Fruit fly (Drosophila melanogaster) whole organism, wandering third instar larva: ENCODE measurements around the gene CG7950.
A peak's percentile ranks its signal among the peaks of the same experiment; 100 is the strongest.

ENCODE experiments used
- Dfd ChIP-seq: fragments of >200 bp; optimal IDR thresholded peaks from 2 replicates; lab custom pipeline; 2017; ENCODE audit warnings: missing biosample characterization, missing genetic modification characterization
- HLH106 ChIP-seq: fragments of 200-800 bp; optimal IDR thresholded peaks from 3 replicates; lab custom pipeline; 2019; ENCODE audit warnings: missing biosample characterization, mild to moderate bottlenecking, missing genetic modification characterization, moderate library complexity
- Hr78 ChIP-seq: fragments of >200 bp; optimal IDR thresholded peaks from 2 replicates; lab custom pipeline; 2017; ENCODE audit warnings: missing biosample characterization, missing genetic modification characterization
- Hr83 ChIP-seq: fragments of 200-300 bp; sonication (Bioruptor generic); optimal IDR thresholded peaks from 2 replicates; lab custom pipeline; 2016; ENCODE audit warnings: missing biosample characterization, mild to moderate bottlenecking, missing genetic modification characterization, moderate library complexity; ENCODE audit not compliant: poor library complexity, severe bottlenecking
- Jra ChIP-seq: sonication (Bioruptor generic); optimal IDR thresholded peaks from 2 replicates; lab custom pipeline; 2016; ENCODE audit warnings: missing biosample characterization, missing genetic modification characterization
- Myc ChIP-seq: fragments of >200 bp; optimal IDR thresholded peaks from 2 replicates; lab custom pipeline; 2017
- OdsH ChIP-seq: fragments of 200-800 bp; sonication (Bioruptor generic); optimal IDR thresholded peaks from 2 replicates; lab custom pipeline; 2016; ENCODE audit warnings: missing biosample characterization, mild to moderate bottlenecking, missing genetic modification characterization
- fru ChIP-seq: fragments of 200-800 bp; sonication (Bioruptor generic); optimal IDR thresholded peaks from 3 replicates; lab custom pipeline; 2016; ENCODE audit warnings: missing biosample characterization, mild to moderate bottlenecking, missing genetic modification characterization
- h ChIP-seq: fragments of 200-800 bp; sonication (Bioruptor generic); optimal IDR thresholded peaks from 3 replicates; lab custom pipeline; 2016; ENCODE audit warnings: missing biosample characterization, mild to moderate bottlenecking, missing genetic modification characterization
- lola ChIP-seq: fragments of >200 bp; optimal IDR thresholded peaks from 2 replicates; lab custom pipeline; 2017; ENCODE audit warnings: missing biosample characterization, missing genetic modification characterization
- pan ChIP-seq: fragments of >200 bp; optimal IDR thresholded peaks from 2 replicates; lab custom pipeline; 2017
- psq ChIP-seq: fragments of 200-800 bp; sonication (Bioruptor generic); optimal IDR thresholded peaks from 3 replicates; lab custom pipeline; 2017; ENCODE audit warnings: missing biosample characterization, mild to moderate bottlenecking, missing genetic modification characterization, moderate library complexity
- usp ChIP-seq: fragments of >200 bp; optimal IDR thresholded peaks from 2 replicates; lab custom pipeline; 2017; ENCODE audit warnings: missing biosample characterization, missing genetic modification characterization

- no peak for TF ChIP-seq pan (lab: Kevin White, UChicago)
- no peak for TF ChIP-seq Hr83 (GFP tag; lab: Kevin White, UChicago)
- TF ChIP-seq HLH106 (tag; lab: Kevin White, UChicago): peak; percentile 27
- no peak for TF ChIP-seq Jra (GFP tag; lab: Kevin White, UChicago)
- no peak for TF ChIP-seq psq
- no peak for TF ChIP-seq Myc (lab: Kevin White, UChicago)
- no peak for TF ChIP-seq usp (GFP tag; lab: Kevin White, UChicago)
- TF ChIP-seq OdsH: no peak
- TF ChIP-seq h (GFP tag; lab: Kevin White, UChicago): peak; percentile 19
- no peak for TF ChIP-seq fru (GFP tag; lab: Kevin White, UChicago)
- no peak for TF ChIP-seq Hr78 (GFP tag; lab: Kevin White, UChicago)
- TF ChIP-seq lola (GFP tag; lab: Kevin White, UChicago): no peak
- no peak for TF ChIP-seq Dfd (GFP tag; lab: Kevin White, UChicago)
These were observed 44.3 kb downstream of the CG7950 start for dm6 chr3R:30100976-30101332.
